Fruit fly (Drosophila melanogaster) whole organism, larva: ENCODE measurements around the gene UbcE2H.

ENCODE experiments used
- noc ChIP-seq: fragments of 200-800 bp; sonication (Bioruptor generic); optimal IDR thresholded peaks from 3 replicates; lab custom pipeline; 2019; ENCODE audit warnings: missing biosample characterization, mild to moderate bottlenecking, missing genetic modification characterization, moderate library complexity

The UbcE2H gene

DNA sequence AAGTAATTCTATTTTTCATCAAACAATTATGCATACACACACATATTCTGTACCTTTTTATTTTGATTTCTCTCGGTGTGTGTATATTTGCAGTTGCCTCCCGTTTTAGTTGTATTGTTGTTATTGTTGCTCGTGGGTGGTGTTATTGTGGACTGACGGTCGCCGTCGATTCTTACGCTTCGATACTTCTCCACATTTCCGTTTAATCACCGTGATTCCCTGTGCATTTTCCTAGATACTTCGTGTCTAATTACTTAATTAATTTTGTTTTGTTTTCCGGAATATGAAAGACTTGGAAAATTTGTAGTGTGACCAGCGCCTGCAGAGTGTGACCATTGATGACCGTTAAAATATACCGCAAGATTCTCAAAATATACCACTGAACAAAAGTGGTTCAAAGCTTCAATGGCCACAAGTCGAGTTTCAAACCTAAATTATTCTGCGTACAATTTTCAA is at the start of gene UbcE2H:
Gene UbcE2H, minus strand, starts transcription at position 343 of the 456 bp plus-strand sequence.
- TF ChIP-seq noc (tag; lab: Kevin White, UChicago): no peak

DNA sequence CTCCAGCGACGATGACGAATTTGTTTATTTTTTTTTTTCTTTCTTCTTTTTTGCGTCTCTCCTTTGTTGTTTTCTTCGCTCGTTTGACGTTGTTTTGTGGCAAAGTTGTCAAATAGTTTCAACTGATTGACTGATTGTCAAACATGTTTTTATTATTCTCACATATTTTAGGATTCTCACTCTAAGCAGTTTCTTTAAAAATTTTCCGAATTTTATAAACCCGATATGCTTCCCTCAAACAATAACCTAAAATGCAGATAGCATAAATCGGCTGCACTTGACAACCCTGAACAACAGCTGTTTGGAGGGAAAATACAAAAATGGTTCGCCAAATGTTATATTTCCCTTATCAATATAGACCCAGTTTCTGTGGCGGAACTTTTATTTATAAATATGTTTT is 49.7 kb upstream of the UbcE2H start, which contains the start of gene CG17982:
Gene CG17982, minus strand, starts transcription at position 299 of the 400 bp plus-strand sequence.
- peak; percentile 91 for TF ChIP-seq noc (tag; lab: Kevin White, UChicago)

DNA sequence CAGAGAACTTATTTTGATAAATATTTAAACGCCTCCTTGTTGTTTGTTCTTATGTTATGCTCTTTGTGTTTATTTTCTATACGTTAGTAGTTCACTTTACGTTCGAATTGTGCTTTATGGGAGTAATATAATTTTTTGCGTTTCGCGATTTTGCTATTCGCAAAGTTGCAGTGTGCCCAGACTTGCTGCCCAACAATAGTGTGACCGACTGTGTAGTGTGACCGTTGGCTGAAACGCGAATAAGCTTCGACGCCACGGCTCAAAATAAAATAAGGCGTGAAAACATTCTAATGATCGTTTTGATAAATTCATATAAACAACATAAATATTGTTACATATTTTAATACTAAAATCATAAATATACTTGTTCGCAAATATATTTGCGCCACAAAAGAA is 48.2 kb upstream of the UbcE2H start, which contains the start of gene Smox:
Gene Smox, minus strand, starts transcription at position 213 of the 396 bp plus-strand sequence.
- no peak for TF ChIP-seq noc (tag; lab: Kevin White, UChicago)

DNA sequence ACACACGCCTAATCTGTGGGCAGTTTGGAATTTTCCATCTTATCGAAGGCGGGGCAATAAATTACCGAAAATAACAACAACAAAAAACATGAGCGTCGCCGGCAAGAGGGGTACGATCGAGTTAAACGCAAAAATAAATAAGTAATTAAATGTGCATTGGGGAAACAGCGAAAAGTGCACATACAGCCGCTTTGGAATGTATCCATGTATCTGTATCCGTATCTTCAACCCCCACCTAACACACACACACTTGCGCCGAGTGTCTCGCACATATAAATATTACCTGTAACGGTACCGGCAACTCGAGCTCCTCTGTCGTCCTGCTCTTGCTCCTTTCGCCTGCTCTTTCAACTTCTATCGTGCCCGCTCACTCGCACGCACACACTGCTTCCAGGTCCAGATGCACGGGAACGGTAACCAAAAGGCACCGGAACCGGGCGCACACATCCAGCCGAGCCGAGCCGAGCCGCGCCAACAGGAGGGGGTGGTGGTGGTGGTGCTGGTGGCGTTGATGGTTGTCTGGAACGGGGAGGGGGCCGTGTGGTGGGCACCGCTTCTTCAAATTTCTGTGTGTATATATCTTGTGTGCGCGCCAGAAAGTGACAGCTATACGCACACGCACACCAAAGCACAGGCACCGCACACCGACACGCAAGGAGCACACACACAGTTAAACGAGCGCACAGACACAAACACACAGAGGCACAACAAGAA is 47.6 kb upstream of the UbcE2H start:
- peak; percentile 45 for TF ChIP-seq noc (tag; lab: Kevin White, UChicago)

DNA sequence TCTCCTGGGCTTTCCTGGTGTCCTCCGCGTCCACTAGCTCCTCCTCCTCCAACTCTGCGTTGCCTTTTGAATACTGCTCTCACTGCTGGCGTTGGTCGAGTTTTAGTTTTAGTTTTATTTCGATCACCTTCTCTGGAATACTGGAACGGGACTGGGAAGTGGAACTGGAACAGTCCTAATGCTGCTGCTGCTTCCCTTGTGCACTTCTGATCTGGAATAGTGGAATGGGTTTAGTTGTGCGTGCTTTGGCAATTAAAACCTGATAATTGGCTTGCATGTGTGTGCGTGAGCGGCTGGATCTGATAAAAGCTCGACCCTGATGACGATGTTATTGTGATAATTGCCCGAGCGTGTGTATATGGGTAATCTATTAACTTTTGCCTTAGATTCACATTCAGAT is 46.8 kb upstream of the UbcE2H start:
- TF ChIP-seq noc (tag; lab: Kevin White, UChicago): no peak

DNA sequence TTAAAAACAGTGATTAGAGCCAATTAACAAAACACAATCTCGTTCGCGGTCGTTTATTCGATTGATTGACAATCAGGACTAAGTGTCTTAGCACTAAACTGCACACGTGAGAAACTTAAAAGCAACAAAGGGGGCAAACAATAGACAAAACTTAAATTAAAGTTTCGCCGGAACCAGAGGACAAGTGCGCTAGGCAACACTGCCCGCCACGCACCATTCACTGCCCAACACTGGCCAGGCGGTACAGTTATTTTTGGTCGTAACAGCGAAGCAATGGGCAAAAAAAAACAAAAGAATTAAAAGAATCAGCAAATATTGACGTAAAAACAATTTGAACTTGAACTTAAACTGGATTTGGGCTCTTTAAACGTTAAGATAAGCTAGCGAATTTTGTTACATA is 43.4 kb upstream of the UbcE2H start:
- no peak for TF ChIP-seq noc (tag; lab: Kevin White, UChicago)

DNA sequence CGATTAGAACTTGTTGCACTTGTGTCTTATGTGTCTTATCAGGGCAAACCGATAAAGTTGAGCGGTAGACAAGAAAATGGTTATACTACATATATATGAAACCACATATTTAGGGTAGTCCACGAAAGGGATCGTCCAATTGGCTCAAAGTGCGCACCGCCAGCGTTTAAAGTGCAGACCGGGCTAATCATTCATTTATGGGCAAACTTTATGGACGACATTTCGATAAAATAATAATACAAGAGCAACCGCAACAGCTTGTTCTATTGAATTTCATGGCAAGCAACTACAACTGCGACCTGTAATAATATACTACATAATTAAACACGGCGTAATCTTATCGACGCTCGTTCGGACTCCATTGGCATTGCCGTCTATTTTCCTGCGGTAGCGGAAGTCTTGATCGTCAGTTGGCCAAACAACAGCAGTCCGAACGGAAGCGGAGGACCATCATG is 41.6 kb upstream of the UbcE2H start, which contains the start of the genes cyr and CG2120:
Gene cyr, minus strand, starts transcription at position 294 of the 455 bp plus-strand sequence.
Gene CG2120, plus strand, starts transcription at position 405 of the 455 bp plus-strand sequence.
- no peak for TF ChIP-seq noc (tag; lab: Kevin White, UChicago)

DNA sequence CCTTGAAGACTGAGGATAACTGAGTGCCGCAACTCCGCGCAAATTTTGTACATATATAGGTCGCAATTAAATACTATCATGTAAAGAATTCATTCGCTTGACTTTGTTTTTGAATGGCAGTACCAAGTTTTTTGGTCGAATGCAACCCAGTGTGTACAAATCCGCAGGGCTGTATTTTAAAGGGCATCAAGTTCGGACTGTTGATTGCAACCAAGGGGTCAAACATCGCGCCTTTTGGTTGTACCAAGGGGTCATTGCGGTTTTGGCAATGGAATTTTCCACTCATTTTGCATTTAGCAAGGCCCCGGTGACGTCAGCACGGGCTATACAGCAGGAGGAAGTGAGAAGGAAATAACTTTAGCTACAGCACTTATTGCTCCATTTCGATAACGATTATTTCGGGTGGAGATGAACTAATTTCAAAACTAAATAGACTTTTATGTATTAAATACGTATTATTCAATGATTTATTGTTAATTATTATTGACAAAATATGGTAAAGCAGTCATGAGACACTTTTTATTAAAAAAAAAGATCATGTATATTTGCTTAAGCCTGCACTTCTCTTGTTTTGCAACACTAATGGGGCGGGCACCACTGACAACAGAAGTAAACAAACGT is 37.9 kb upstream of the UbcE2H start, which contains the start of gene CG10958:
Gene CG10958, plus strand, starts transcription at position 593 of the 621 bp plus-strand sequence.
- TF ChIP-seq noc (tag; lab: Kevin White, UChicago): peak; percentile 68

DNA sequence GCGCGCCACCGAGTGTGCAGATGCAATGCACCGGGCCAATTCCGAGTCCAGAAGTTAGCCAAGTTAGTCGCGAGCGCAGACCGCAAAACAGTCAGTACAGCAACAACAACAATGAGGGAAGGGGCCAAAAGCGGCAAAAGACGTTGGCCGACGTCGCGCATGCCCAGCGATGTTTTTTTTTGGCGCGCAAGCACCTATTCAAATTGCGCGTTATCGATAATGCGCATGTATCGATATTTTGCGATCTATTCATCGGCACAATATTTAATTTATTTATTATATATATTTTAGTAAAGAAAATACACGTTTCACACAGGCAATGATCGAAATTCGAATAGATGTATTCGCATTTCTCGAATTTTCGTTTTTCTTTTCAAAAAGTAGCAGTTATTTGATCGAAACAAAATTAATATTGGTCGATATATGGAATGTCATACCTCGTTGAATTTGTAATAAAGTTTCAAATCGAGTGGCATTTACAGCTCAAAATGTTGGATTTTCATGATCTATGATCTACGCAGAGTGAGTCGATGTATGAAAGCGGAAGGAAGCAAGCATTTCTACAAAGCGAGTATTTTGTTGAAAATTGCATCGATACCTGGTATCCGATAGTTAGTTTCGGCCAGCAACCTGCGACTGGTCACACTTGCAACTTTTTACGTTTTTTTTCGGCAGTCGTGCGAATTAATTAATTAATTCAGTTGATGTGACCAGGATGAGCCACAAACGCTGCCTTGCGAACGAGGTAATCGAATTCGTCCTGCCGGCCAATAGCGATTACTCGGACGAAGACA is 35.5 kb upstream of the UbcE2H start, which contains the start of gene CG2116:
Gene CG2116, plus strand, starts transcription at position 609 of the 794 bp plus-strand sequence.
- no peak for TF ChIP-seq noc (tag; lab: Kevin White, UChicago)

DNA sequence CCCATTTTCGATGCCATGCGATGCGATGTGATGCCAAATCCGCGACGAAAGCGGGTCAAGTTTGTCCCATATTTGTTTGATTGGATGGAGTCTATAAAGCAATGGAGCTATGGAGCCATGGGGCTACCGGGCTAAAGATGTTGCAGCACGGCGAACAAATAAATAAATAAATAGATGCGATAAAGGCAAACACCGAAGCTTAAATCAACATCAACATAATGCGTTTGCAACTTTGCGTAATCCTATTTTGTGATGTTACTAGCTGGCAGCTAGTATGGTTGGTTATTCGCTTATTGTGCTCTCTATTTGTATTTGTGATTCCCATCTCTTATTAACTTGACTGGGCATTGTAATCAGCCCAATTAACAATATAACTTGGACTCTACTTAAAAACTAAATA is 34.3 kb upstream of the UbcE2H start:
- TF ChIP-seq noc (tag; lab: Kevin White, UChicago): no peak

DNA sequence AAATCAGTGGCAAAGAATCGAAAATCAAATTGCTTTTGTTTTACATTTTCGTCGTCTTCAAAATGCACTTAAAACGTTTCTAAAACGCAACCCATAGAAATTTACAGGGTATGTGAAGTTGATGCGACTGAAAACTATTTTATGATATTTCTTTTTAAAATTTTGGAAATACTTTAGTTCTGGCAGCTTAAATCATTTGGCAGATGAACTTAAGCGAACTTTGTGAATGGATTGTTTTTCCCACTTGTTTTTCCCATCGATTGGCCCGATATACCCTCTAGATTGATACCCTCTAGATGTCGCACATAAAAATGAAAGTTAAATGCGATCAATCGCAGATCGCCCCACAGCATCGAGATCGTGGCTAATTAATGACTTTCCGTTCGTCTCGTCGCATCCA is 32.3 kb upstream of the UbcE2H start:
- no peak for TF ChIP-seq noc (tag; lab: Kevin White, UChicago)

DNA sequence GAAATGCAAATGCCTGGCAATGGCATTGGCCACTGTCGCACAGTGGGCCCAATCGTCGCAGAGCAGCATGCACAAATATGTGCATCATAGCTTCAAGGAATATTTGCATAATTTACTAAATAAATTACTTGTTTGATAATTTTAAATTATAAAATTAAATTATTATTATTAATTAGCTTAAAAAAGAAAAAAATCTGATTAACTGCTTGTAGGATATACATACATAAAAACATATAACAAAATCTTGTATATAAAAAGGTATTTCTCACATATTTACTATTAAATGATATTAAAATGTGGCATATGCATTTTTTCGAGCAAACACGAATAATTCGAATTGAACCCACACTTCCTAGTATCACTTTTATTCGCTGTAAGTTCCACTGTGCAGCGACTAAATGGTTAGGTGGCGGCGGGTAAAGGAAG is 31.4 kb upstream of the UbcE2H start:
- no peak for TF ChIP-seq noc (tag; lab: Kevin White, UChicago)

DNA sequence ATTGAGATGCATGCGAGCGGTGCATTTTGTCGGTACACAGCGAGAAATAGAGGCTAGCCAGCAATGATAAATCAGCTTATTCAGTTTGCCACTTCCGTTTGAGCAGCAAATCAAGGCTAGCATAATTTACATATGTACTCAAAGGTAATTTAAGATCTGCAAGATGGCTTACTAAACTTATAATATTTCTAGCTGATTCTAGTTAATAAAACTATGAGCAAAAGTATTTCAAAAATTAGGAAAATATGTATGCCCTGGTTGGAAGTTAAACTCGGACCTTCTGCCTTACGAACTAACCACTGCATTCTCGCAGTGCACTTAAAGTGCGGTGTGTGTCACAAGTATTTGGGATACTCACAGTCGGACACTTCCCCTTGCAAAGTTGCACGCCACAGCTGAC is 29.0 kb upstream of the UbcE2H start:
- TF ChIP-seq noc (tag; lab: Kevin White, UChicago): no peak

DNA sequence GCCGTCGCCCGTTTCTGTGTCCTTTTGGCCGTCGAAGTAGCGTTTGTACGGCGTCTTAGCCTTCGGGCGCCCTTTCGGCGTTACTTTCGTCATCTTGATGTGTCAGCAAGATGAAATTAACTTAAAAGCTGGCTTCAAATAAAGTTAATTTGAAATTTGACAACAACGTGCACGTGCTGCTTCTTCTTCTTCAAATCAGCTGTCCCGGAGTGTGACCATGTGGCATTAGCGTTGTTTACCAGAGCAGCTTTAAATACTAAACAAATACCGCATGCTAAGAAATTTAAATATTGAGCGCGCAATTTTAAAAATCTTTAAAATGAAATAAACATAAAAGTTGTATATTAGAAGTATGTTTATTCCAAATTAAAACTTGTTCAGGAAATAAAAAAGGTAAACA is 27.1 kb upstream of the UbcE2H start, which contains the start of gene CG2260:
Gene CG2260, minus strand, starts transcription at position 209 of the 400 bp plus-strand sequence.
- TF ChIP-seq noc (tag; lab: Kevin White, UChicago): no peak

DNA sequence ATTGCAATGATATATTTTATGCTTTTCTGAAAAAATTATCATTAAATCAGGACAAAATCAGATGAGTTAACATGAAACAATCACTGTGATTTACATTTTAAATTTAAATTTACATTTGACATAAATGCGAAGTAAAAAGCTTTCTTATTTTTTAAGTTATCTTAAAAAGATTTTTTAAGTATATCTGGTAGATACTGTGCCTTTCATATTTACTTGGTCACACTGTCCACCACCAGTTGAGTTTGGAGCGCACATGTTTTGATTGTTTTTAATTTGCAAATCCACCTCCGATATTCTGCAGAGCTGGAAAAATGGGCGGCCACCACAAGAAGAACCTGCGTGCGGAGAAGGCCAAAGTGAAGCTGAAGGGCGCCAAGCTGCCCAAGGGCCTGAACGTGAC is 22.9 kb upstream of the UbcE2H start, which contains the start of gene CG1575:
Gene CG1575, plus strand, starts transcription at position 200 of the 400 bp plus-strand sequence.
- TF ChIP-seq noc (tag; lab: Kevin White, UChicago): no peak
